Worm (Caenorhabditis elegans) whole organism, L4/young adult: ENCODE results near the gene ZK666.4.

ENCODE experiments used
- W03F9.2 ChIP-seq: fragments of 150-350 bp; optimal IDR thresholded peaks from 2 replicates; lab custom pipeline; 2014; ENCODE audit warnings: missing biosample characterization, missing genetic modification characterization
- dao-5 ChIP-seq: sonication (generic microtip); optimal IDR thresholded peaks from 2 replicates; lab custom pipeline; 2016; ENCODE audit warnings: missing genotype, missing genetic modification characterization, moderate library complexity, missing compliant biosample characterization

DNA sequence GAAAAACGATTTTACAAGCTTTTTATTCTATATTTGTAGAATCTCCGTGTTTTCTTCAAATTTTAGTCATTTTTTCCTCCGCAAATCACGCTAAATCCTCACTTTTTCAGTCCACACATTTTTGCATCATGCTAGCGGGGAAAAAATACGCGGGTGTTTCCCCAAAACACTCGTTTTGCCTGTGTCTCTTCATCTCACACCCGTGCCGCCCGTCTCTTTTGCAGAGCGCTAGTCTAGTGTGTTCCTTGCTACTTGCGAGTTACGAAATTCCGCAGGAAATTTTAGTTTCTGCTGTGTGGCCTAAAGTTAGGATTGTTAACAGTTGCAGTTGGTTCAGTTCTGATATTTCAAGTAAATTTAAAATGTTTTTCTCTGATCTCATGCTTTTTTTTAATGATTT, 31.3 kb upstream of the ZK666.4 start:
- TF ChIP-seq dao-5 (tag; lab: Kevin White, UChicago) (no peak), W03F9.2 (no peak)
